Fruit fly (Drosophila melanogaster) whole organism, larva: ENCODE data around the gene slmb.

Experiments used
- noc ChIP-seq: fragments of 200-800 bp; sonication (Bioruptor generic); optimal IDR thresholded peaks from 3 replicates; lab custom pipeline; 2019; ENCODE audit warnings: missing biosample characterization, mild to moderate bottlenecking, missing genetic modification characterization, moderate library complexity

Gene slmb

dm6 chr3R:21078958-21079357 lies 48.3 kb downstream of the slmb start:
- no peak for TF ChIP-seq noc (tag; lab: Kevin White, UChicago)

DNA sequence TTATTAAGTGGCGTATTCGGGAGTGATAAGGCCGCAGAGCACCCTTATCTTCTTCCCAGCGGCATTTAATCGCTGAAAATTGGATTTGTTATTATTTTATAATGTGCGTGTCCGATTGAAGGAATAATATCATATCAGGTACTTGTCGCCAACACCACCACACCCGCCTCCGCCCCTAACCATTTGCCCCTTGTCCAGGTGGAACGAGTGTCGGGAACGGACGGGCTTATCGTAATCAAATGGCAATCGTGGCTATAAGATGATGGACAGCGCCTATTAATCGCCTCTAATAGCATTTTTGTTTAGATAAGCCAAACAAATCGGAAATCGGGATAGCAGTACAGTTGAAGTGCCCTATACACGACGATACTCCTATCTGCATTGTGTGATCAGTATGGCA lies 49.1 kb downstream of the slmb start:
- TF ChIP-seq noc (tag; lab: Kevin White, UChicago): peak; percentile 24

- TF ChIP-seq noc (tag; lab: Kevin White, UChicago): no peak
Measured at dm6 chr3R:21077577-21077976, 49.7 kb downstream of the slmb start.

DNA sequence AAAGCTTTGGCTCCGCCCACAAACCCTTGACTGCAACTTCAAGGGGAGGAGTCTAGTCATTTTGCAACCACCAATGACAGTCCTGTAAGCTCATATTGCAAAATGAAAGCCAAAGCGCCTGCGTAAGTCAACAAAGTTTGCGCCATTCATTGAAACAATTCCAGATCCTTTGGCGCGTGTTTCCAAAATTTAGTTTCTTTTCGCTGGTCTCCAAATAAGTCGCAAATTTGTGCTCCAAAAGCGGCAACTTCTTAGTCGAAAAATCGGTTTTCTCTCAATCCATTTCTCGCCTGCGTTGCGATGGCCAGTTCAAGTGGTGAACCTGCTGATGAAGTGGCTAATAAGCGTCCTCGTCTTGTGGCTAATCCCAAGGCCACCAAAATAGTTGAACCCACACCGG lies 53.6 kb downstream of the slmb start, which contains the start of gene dmrt93B:
dmrt93B (plus strand) TSS at position 301 of the 400 bp plus-strand sequence.
- TF ChIP-seq noc (tag; lab: Kevin White, UChicago): no peak

dm6 chr3R:21073141-21073540 lies 54.1 kb downstream of the slmb start, which contains the start of gene r-l:
r-l (minus strand) TSS chr3R:21073319.
- no peak for TF ChIP-seq noc (tag; lab: Kevin White, UChicago)

- peak; percentile 53 for TF ChIP-seq noc (tag; lab: Kevin White, UChicago)
Measured at dm6 chr3R:21071943-21072500, 55.3 kb downstream of the slmb start.

DNA sequence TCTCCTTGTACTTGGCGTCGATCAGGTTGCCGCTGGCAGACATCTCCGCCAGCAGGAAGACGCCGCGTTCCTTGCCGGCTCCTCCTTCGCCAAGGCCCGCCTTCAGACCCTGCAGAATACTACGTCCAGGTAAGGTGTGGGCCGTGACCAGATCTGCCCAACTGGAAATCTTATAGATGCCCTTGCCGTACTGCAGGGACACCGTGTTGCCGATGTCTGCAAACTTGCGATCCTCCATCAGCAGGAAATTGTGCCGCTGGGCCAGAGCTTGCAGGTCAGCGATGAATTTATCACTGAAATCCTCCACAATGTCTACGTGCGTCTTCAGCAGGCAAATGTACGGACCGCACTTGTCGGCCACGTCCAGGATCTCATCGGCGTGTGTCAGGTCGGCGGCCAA lies 56.0 kb downstream of the slmb start:
- TF ChIP-seq noc (tag; lab: Kevin White, UChicago): no peak

DNA sequence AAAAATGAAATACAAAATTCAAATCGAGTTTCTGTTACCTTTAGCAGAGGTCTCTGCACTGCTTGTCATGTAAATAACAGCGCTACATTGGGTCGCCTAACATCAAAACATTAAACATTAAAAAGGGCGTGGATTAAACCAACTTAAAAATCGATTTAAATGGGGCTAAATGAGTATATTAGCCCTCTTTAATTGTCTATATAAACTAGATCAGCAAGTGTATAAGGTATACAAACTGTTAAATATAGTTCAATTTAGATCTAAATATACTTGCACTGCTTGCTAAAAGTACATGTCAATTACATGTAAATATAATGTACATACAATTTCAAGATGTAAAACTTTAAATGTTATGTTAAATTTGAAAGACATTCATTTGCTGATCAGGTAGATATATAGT lies 57.5 kb downstream of the slmb start:
- TF ChIP-seq noc (tag; lab: Kevin White, UChicago): no peak
